Worm (Caenorhabditis elegans) whole organism, midembryonic: Measurements from ENCODE around the gene utx-1.

Source experiments
- T22C8.4 ChIP-seq: fragments of 200-800 bp; sonication (Bioruptor generic); IDR thresholded peaks from 2 replicates; pipeline ENCODE4 v1.3.6; 2022; ENCODE audit warnings: missing genetic modification characterization, missing compliant biosample characterization
- cog-1 ChIP-seq: sonication (generic microtip); optimal IDR thresholded peaks from 2 replicates; lab custom pipeline; 2016; ENCODE audit warnings: missing genetic modification characterization, missing compliant biosample characterization
- flt-1 ChIP-seq: fragments of 200-800 bp; sonication (Bioruptor generic); IDR thresholded peaks from 2 replicates; pipeline ENCODE4 v1.3.6; 2022; ENCODE audit warnings: missing genetic modification characterization, missing compliant biosample characterization
- med-1 ChIP-seq: sonication (generic microtip); optimal IDR thresholded peaks from 2 replicates; lab custom pipeline; 2017; ENCODE audit warnings: missing genetic modification characterization, mild to moderate bottlenecking, missing compliant biosample characterization, antibody characterized with exemption, missing genetic modification reagents; ENCODE audit not compliant: insufficient read depth
- ref-1 ChIP-seq: fragments of 200-800 bp; sonication (Bioruptor generic); conservative IDR thresholded peaks from 2 replicates; pipeline ENCODE4 v1.3.6; 2022; ENCODE audit warnings: missing genetic modification reagents, missing genetic modification characterization, missing compliant biosample characterization
- tab-1 ChIP-seq: fragments of 200-800 bp; sonication (Bioruptor generic); IDR thresholded peaks from 2 replicates; pipeline ENCODE4 v1.3.6; 2022; ENCODE audit warnings: missing genetic modification characterization, missing compliant biosample characterization
- ztf-23 ChIP-seq: fragments of 200-800 bp; sonication (Bioruptor generic); IDR thresholded peaks from 2 replicates; pipeline ENCODE4 v1.3.6; 2022; ENCODE audit warnings: missing genetic modification reagents, missing genetic modification characterization, missing compliant biosample characterization

DNA sequence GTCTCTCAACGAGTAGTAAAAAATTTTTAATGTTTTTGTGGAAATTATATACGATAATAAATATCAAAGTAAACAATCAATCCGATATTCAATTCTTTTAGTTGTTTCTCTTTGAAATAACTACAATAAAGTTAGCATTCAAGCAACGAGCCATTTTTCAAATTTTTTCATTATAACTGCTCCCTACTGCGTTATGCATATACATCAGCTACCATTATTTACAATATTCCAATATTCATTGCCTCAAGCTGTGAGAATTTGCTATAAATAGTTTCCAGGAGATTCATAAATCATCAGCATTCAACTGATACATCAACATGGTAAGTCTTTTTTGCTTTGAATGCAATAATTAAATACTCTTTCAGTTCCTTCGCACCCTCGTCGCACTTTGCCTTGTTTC is 20.2 kb upstream of the utx-1 start, which contains the start of gene nspc-3:
- TF ChIP-seq ztf-23 (GFP tag; lab: Robert Waterston, UW) (no peak), flt-1 (GFP tag; lab: Robert Waterston, UW) (no peak), tab-1 (GFP tag; lab: Robert Waterston, UW) (no peak), T22C8.4 (GFP tag; lab: Robert Waterston, UW) (no peak), ref-1 (GFP tag; lab: Robert Waterston, UW) (no peak), cog-1 (no peak), med-1 (GFP tag; lab: Kevin White, UChicago) (no peak)
